Worm (Caenorhabditis elegans): ENCODE results near the gene slc-28.2.

DNA sequence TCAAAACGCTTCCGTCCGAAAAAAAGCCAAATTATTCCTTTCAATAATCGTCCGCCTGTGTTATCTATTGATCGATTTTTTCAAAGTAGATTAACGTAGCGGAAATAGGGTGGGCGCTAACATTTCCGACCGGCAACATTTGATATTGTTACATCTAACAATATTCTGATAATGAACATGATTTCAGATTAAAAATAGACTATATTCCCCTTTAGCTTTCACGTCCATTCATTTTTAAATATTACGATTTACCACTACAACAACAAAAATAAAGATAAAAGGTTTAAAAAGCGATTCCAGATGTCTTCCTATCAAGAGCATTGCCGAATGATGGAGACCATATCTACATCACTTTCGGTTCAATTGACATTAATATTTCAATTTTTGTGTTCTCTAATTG lies 33.9 kb upstream of the slc-28.2 start, which contains the start of gene srab-22:
- TF ChIP-seq ceh-36 (tag; optimal IDR thresholded peaks at IDR 0.05) (no peak), hmbx-1 (tag; optimal IDR thresholded peaks at IDR 0.05) (no peak), ceh-13 (GFP tag; optimal IDR thresholded peaks at IDR 0.05) (no peak), aly-1 (tag; optimal IDR thresholded peaks at IDR 0.05) (no peak), ama-1 (optimal IDR thresholded peaks at IDR 0.05) (no peak), tbx-11 (GFP tag; IDR thresholded peaks at IDR 0.05) (no peak), B0310.2 (tag; optimal IDR thresholded peaks at IDR 0.05) (no peak), tbx-37 (GFP tag; conservative IDR thresholded peaks at IDR 0.05) (no peak), scrt-1 (GFP tag; IDR thresholded peaks at IDR 0.05) (no peak), pes-1 (GFP tag; IDR thresholded peaks at IDR 0.05) (no peak), hmg-4 (GFP tag; optimal IDR thresholded peaks at IDR 0.05) (no peak)

Data from whole organism, early embryonic.